Fruit fly (Drosophila melanogaster) whole organism, embryonic: ENCODE data around the gene Pka-C1.

Experiments
- Antp ChIP-seq: fragments of 200-800 bp; sonication (Bioruptor generic); optimal IDR thresholded peaks from 3 replicates; lab custom pipeline; 2016; ENCODE audit warnings: missing biosample characterization, missing genetic modification characterization
- Atf-2 ChIP-seq: fragments of 200-800 bp; sonication (Bioruptor generic); optimal IDR thresholded peaks from 2 replicates; lab custom pipeline; 2016; ENCODE audit warnings: missing biosample characterization, missing genetic modification characterization
- CG11696 ChIP-seq: fragments of 200-800 bp; sonication (Bioruptor generic); IDR thresholded peaks from 2 replicates; pipeline ENCODE4 v1.3.6; 2022; ENCODE audit warnings: missing biosample characterization, missing genetic modification characterization
- CG1233 ChIP-seq: fragments of 200-800 bp; sonication (Bioruptor generic); optimal IDR thresholded peaks from 4 replicates; lab custom pipeline; 2018; ENCODE audit warnings: missing biosample characterization, mild to moderate bottlenecking, missing genetic modification characterization
- CG13123 ChIP-seq: fragments of 200-800 bp; sonication (Bioruptor generic); optimal IDR thresholded peaks from 2 replicates; lab custom pipeline; 2016; ENCODE audit warnings: missing biosample characterization, missing genetic modification characterization
- CG13775 ChIP-seq: fragments of 200-800 bp; sonication (Bioruptor generic); optimal IDR thresholded peaks from 3 replicates; lab custom pipeline; 2017; ENCODE audit warnings: missing biosample characterization, mild to moderate bottlenecking, missing genetic modification characterization
- CG13894 ChIP-seq: fragments of 200-800 bp; sonication (Bioruptor generic); optimal IDR thresholded peaks from 3 replicates; lab custom pipeline; 2018; ENCODE audit warnings: missing biosample characterization, mild to moderate bottlenecking, missing genetic modification characterization, moderate library complexity
- CG15073 ChIP-seq: fragments of 200-800 bp; sonication (Bioruptor generic); optimal IDR thresholded peaks from 2 replicates; lab custom pipeline; 2016; ENCODE audit warnings: missing biosample characterization, missing genetic modification characterization
- CG1529 ChIP-seq: fragments of 200-800 bp; sonication (Bioruptor generic); optimal IDR thresholded peaks from 3 replicates; lab custom pipeline; 2018; ENCODE audit warnings: missing biosample characterization, missing genetic modification characterization
- CG16863 ChIP-seq: fragments of 200-800 bp; sonication (Bioruptor generic); optimal IDR thresholded peaks from 3 replicates; lab custom pipeline; 2016; ENCODE audit warnings: missing biosample characterization, missing genetic modification characterization
- CG2120 ChIP-seq: fragments of 200-800 bp; sonication (Bioruptor generic); optimal IDR thresholded peaks from 3 replicates; lab custom pipeline; 2016; ENCODE audit warnings: missing biosample characterization, missing genetic modification characterization
- CG30403 ChIP-seq: fragments of 200-800 bp; sonication (Bioruptor generic); optimal IDR thresholded peaks from 3 replicates; lab custom pipeline; 2016; ENCODE audit warnings: missing biosample characterization, missing genetic modification characterization
- CG31365 ChIP-seq: fragments of 200-800 bp; sonication (Bioruptor generic); optimal IDR thresholded peaks from 2 replicates; lab custom pipeline; 2018; ENCODE audit warnings: missing biosample characterization, mild to moderate bottlenecking, missing genetic modification characterization
- CG34224 ChIP-seq: fragments of 200-800 bp; sonication (Bioruptor generic); IDR thresholded peaks from 3 replicates; pipeline ENCODE4 v1.3.6; 2022; ENCODE audit warnings: missing biosample characterization, missing genetic modification characterization; ENCODE audit not compliant: partially characterized antibody
- CG3995 ChIP-seq: fragments of 200-800 bp; sonication (Bioruptor generic); optimal IDR thresholded peaks from 3 replicates; lab custom pipeline; 2016; ENCODE audit warnings: missing biosample characterization, missing genetic modification characterization
- CG5953 ChIP-seq: fragments of 200-800 bp; sonication (Bioruptor generic); IDR thresholded peaks from 2 replicates; pipeline ENCODE4 v1.3.6; 2022; ENCODE audit warnings: missing biosample characterization, missing genetic modification characterization
- CG6254 ChIP-seq: fragments of 200-800 bp; sonication (Bioruptor generic); optimal IDR thresholded peaks from 3 replicates; lab custom pipeline; 2017; ENCODE audit warnings: mild to moderate bottlenecking, missing biosample characterization, missing genetic modification reagents, missing genetic modification characterization
- CG7372 ChIP-seq: fragments of 200-800 bp; sonication (Bioruptor generic); IDR thresholded peaks from 2 replicates; pipeline ENCODE4 v1.3.6; 2022; ENCODE audit warnings: missing biosample characterization, missing genetic modification characterization
- CkIIα-i1 ChIP-seq: fragments of 200-800 bp; sonication (Bioruptor generic); IDR thresholded peaks from 2 replicates; pipeline ENCODE4 v1.3.6; 2022; ENCODE audit warnings: missing biosample characterization, missing genetic modification characterization
- CrebB ChIP-seq: fragments of 200-800 bp; sonication (Bioruptor generic); optimal IDR thresholded peaks from 3 replicates; lab custom pipeline; 2018; ENCODE audit warnings: missing biosample characterization, mild to moderate bottlenecking, missing genetic modification characterization
- Doc3 ChIP-seq: fragments of 200-800 bp; sonication (Bioruptor generic); IDR thresholded peaks from 3 replicates; pipeline ENCODE4 v1.3.6; 2022; ENCODE audit warnings: missing biosample characterization, missing genetic modification characterization; ENCODE audit not compliant: partially characterized antibody
- Dp ChIP-seq: fragments of 200-800 bp; sonication (Bioruptor generic); optimal IDR thresholded peaks from 2 replicates; lab custom pipeline; 2018; ENCODE audit warnings: missing biosample characterization, mild to moderate bottlenecking, missing genetic modification characterization, moderate library complexity
- E2f1 ChIP-seq: fragments of 200-800 bp; sonication (Bioruptor generic); IDR thresholded peaks from 2 replicates; pipeline ENCODE4 v1.3.6; 2022; ENCODE audit warnings: missing biosample characterization, missing genetic modification characterization
- E2f2 ChIP-seq: fragments of 200-800 bp; sonication (Bioruptor generic); IDR thresholded peaks from 2 replicates; pipeline ENCODE4 v1.3.6; 2022; ENCODE audit warnings: missing biosample characterization, missing genetic modification characterization
- Gsc ChIP-seq: fragments of 200-800 bp; sonication (Bioruptor generic); IDR thresholded peaks from 2 replicates; pipeline ENCODE4 v1.3.6; 2022; ENCODE audit warnings: missing biosample characterization, missing genetic modification characterization
- HLH4C ChIP-seq: fragments of 200-800 bp; sonication (Bioruptor generic); IDR thresholded peaks from 3 replicates; pipeline ENCODE4 v1.3.6; 2022; ENCODE audit warnings: missing biosample characterization, missing genetic modification characterization; ENCODE audit not compliant: partially characterized antibody
- NFAT ChIP-seq: fragments of 200-800 bp; sonication (Bioruptor generic); IDR thresholded peaks from 2 replicates; pipeline ENCODE4 v1.3.6; 2022; ENCODE audit warnings: missing biosample characterization, missing genetic modification characterization
- Neu2 ChIP-seq: fragments of 200-800 bp; sonication (Bioruptor generic); optimal IDR thresholded peaks from 3 replicates; lab custom pipeline; 2016; ENCODE audit warnings: missing biosample characterization, missing genetic modification characterization, borderline replicate concordance
- Sin3A ChIP-seq: fragments of >200 bp; optimal IDR thresholded peaks from 2 replicates; lab custom pipeline; 2018
- Taf1 ChIP-seq: fragments of 200-800 bp; sonication (Bioruptor generic); IDR thresholded peaks from 2 replicates; pipeline ENCODE4 v1.3.6; 2022; ENCODE audit warnings: missing biosample characterization, missing genetic modification characterization
- Usf ChIP-seq: fragments of 200-800 bp; sonication (Bioruptor generic); optimal IDR thresholded peaks from 2 replicates; lab custom pipeline; 2017; ENCODE audit warnings: missing genotype, missing biosample characterization, missing genetic modification characterization
- ase ChIP-seq: fragments of 200-800 bp; sonication (Bioruptor generic); IDR thresholded peaks from 3 replicates; pipeline ENCODE4 v1.3.6; 2022; ENCODE audit warnings: missing biosample characterization, missing genetic modification characterization
- chif ChIP-seq, 2 experiments: fragments of 200-800 bp; sonication (Bioruptor generic); optimal IDR thresholded peaks; 3 replicates each; lab custom pipeline; 2016; ENCODE audit warnings: missing biosample characterization in 2 of 2, missing genetic modification characterization in 2 of 2
- corto ChIP-seq: fragments of 200-800 bp; sonication (Bioruptor generic); optimal IDR thresholded peaks from 2 replicates; lab custom pipeline; 2016; ENCODE audit warnings: missing biosample characterization, mild to moderate bottlenecking, missing genetic modification characterization, moderate library complexity
- croc ChIP-seq: fragments of 200-800 bp; sonication (Bioruptor generic); conservative IDR thresholded peaks from 3 replicates; pipeline ENCODE4 v1.3.6; 2022; ENCODE audit warnings: missing biosample characterization, missing genetic modification characterization
- esg ChIP-seq: fragments of 200-800 bp; sonication (Bioruptor generic); conservative IDR thresholded peaks from 2 replicates; pipeline ENCODE4 v1.3.6; 2022; ENCODE audit warnings: missing biosample characterization, missing genetic modification characterization
- gem ChIP-seq: fragments of 200-800 bp; sonication (Bioruptor generic); optimal IDR thresholded peaks from 2 replicates; lab custom pipeline; 2019; ENCODE audit warnings: missing biosample characterization, mild to moderate bottlenecking, missing genetic modification characterization, moderate library complexity
- gro ChIP-seq: fragments of 200-800 bp; sonication (Bioruptor generic); optimal IDR thresholded peaks from 2 replicates; lab custom pipeline; 2016; ENCODE audit warnings: missing biosample characterization, missing genetic modification characterization
- lov ChIP-seq, 2 experiments: fragments of 200-800 bp in 1 of 2; fragments of >200 bp in 1 of 2; sonication (Bioruptor generic) in 1 of 2; IDR thresholded peaks in 1 of 2; optimal IDR thresholded peaks in 1 of 2; 2 replicates in 1 of 2; 3 replicates in 1 of 2; pipeline versions ENCODE4 v1.3.6 to Lab custom; 2017 to 2022; ENCODE audit warnings: missing biosample characterization in 1 of 2, missing genetic modification characterization in 1 of 2
- otp ChIP-seq: fragments of 200-800 bp; sonication (Bioruptor generic); IDR thresholded peaks from 3 replicates; pipeline ENCODE4, ENCODE4 v1.3.6; 2022; ENCODE audit warnings: missing biosample characterization, missing genetic modification characterization
- peb ChIP-seq: fragments of 200-800 bp; sonication (Bioruptor generic); IDR thresholded peaks from 2 replicates; pipeline ENCODE4 v1.3.6; 2022; ENCODE audit warnings: missing biosample characterization, missing genetic modification characterization
- pfk ChIP-seq: fragments of 200-800 bp; sonication (Bioruptor generic); optimal IDR thresholded peaks from 2 replicates; lab custom pipeline; 2018; ENCODE audit warnings: missing biosample characterization, mild to moderate bottlenecking, missing genetic modification characterization, moderate library complexity
- phol ChIP-seq: fragments of 200-800 bp; sonication (Bioruptor generic); optimal IDR thresholded peaks from 3 replicates; lab custom pipeline; 2018; ENCODE audit warnings: missing biosample characterization, mild to moderate bottlenecking, missing genetic modification characterization, moderate library complexity
- pita ChIP-seq: fragments of 200-800 bp; sonication (Bioruptor generic); optimal IDR thresholded peaks from 2 replicates; lab custom pipeline; 2017; ENCODE audit warnings: missing biosample characterization, mild to moderate bottlenecking, missing genetic modification characterization
- sob ChIP-seq: fragments of 200-800 bp; sonication (Bioruptor generic); IDR thresholded peaks from 2 replicates; pipeline ENCODE4 v1.3.6; 2022; ENCODE audit warnings: missing biosample characterization, missing genetic modification characterization
- sr ChIP-seq: fragments of 200-800 bp; sonication (Bioruptor generic); IDR thresholded peaks from 3 replicates; pipeline ENCODE4 v1.3.6; 2022; ENCODE audit warnings: missing biosample characterization, missing genetic modification characterization
- tll ChIP-seq, 2 experiments: fragments of 200-800 bp in 1 of 2; fragments of >200 bp in 1 of 2; sonication (Bioruptor generic) in 1 of 2; optimal IDR thresholded peaks; 2 replicates each; lab custom pipeline; 2017 to 2019; ENCODE audit warnings: missing biosample characterization in 2 of 2, missing genetic modification characterization in 2 of 2, mild to moderate bottlenecking in 1 of 2, moderate library complexity in 1 of 2
- trh ChIP-seq: fragments of 200-800 bp; sonication (Bioruptor generic); optimal IDR thresholded peaks from 2 replicates; lab custom pipeline; 2016; ENCODE audit warnings: missing biosample characterization, missing genetic modification characterization
- tup ChIP-seq: fragments of 200-800 bp; sonication (Bioruptor generic); optimal IDR thresholded peaks from 2 replicates; lab custom pipeline; 2016; ENCODE audit warnings: missing biosample characterization, mild to moderate bottlenecking, missing genetic modification characterization, moderate library complexity
- tx ChIP-seq: fragments of 200-800 bp; sonication (Bioruptor generic); optimal IDR thresholded peaks from 2 replicates; lab custom pipeline; 2016; ENCODE audit warnings: missing biosample characterization, missing genetic modification characterization
- unc-4 ChIP-seq: fragments of 200-800 bp; sonication (Bioruptor generic); IDR thresholded peaks from 2 replicates; pipeline ENCODE4 v1.3.6; 2022; ENCODE audit warnings: missing biosample characterization, missing genetic modification characterization; ENCODE audit not compliant: partially characterized antibody

The Pka-C1 gene

DNA sequence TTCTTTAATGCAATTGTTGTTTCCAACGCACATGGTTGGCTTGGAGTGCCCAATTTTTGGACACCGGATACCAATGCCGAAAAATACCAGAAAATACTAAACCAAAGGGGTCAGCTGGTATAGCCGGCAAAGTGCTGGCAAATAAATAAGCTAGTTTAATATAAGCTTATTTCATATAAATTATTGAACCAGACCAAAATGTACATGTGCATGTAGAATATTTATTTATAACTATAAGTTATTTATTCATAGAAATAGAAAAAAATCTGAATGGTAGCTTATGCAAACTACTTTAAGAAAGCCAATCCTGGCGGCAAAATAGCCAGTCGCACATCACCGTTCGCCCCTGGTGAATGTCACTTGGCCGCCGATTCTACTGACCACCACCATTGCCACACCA is 1.4 kb upstream of the Pka-C1 start, which contains the start of gene pelo (continued):
- TF ChIP-seq trh (GFP tag; lab: Kevin White, UChicago), result peak; percentile 13
- no peak for TF ChIP-seq peb (GFP tag; lab: Robert Waterston, UW)
- peak; percentile 83 for TF ChIP-seq gem (tag; lab: Kevin White, UChicago)
- peak; percentile 33; the same call in 1 of the 2 replicates for TF ChIP-seq CG7372 (GFP tag; lab: Robert Waterston, UW)
- no peak for TF ChIP-seq Neu2 (GFP tag; lab: Kevin White, UChicago)
- no peak for TF ChIP-seq CG16863 (GFP tag; lab: Kevin White, UChicago)
- peak; percentile 66 for TF ChIP-seq sob
- peak; percentile 70 for TF ChIP-seq CG2120 (GFP tag; lab: Kevin White, UChicago)
- TF ChIP-seq pfk (GFP tag; lab: Kevin White, UChicago), result no peak
- TF ChIP-seq NFAT (GFP tag; lab: Robert Waterston, UW), result no peak
- TF ChIP-seq CG13775 (GFP tag; lab: Kevin White, UChicago), result peak; percentile 81
- peak; percentile 45 for TF ChIP-seq corto (GFP tag; lab: Kevin White, UChicago)
- TF ChIP-seq CG34224 (GFP tag; lab: Robert Waterston, UW), result no peak
- TF ChIP-seq CG30403, result peak; percentile 71
- TF ChIP-seq Dp (GFP tag; lab: Kevin White, UChicago), result peak; percentile 12
- peak; percentile 80 for TF ChIP-seq Sin3A (lab: Kevin White, UChicago)
- peak; percentile 39 for TF ChIP-seq tup (GFP tag; lab: Kevin White, UChicago)
- 0 out of 2 replicates have a peak, but pooled peaks have one; percentile 38 for TF ChIP-seq E2f2 (GFP tag; lab: Robert Waterston, UW)
- TF ChIP-seq CG15073, result no peak
- TF ChIP-seq CG13894 (tag; lab: Kevin White, UChicago), result peak; percentile 63
- TF ChIP-seq chif (GFP tag; optimal IDR thresholded peaks at IDR 0.05; lab: Kevin White, UChicago), result no peak
- no peak for TF ChIP-seq CG11696 (GFP tag; lab: Robert Waterston, UW)
- peak; percentile 33; the same call in 1 of the 3 replicates for TF ChIP-seq ase (GFP tag; lab: Robert Waterston, UW)
- peak; percentile 36 for TF ChIP-seq CG1233 (GFP tag; lab: Kevin White, UChicago)
- TF ChIP-seq tll (GFP tag; optimal IDR thresholded peaks at IDR 0.05; lab: Kevin White, UChicago), result no peak
- TF ChIP-seq tx, result no peak
- no peak for TF ChIP-seq unc-4 (GFP tag; lab: Robert Waterston, UW)
- no peak for TF ChIP-seq Antp
- TF ChIP-seq CG3995 (GFP tag; lab: Kevin White, UChicago), result peak; percentile 39
- 0 out of 2 replicates have a peak, but pooled peaks have one; percentile 15 for TF ChIP-seq CG5953
- no peak for TF ChIP-seq CG31365 (tag; lab: Kevin White, UChicago)
- peak; percentile 43 for TF ChIP-seq CG6254 (GFP tag; lab: Kevin White, UChicago)
- no peak for TF ChIP-seq CrebB (tag; lab: Kevin White, UChicago)
- TF ChIP-seq CG13123 (GFP tag; lab: Kevin White, UChicago), result peak; percentile 59
- TF ChIP-seq E2f1, result no peak
- TF ChIP-seq CkIIα-i1 (GFP tag; lab: Robert Waterston, UW), result no peak
- no peak for TF ChIP-seq Doc3 (GFP tag; lab: Robert Waterston, UW)
- no peak for TF ChIP-seq lov (optimal IDR thresholded peaks at IDR 0.05; lab: Kevin White, UChicago)
- TF ChIP-seq lov (GFP tag; IDR thresholded peaks at IDR 0.05; lab: Robert Waterston, UW), result no peak
- no peak for TF ChIP-seq croc (GFP tag; lab: Robert Waterston, UW)
- no peak for TF ChIP-seq Gsc (GFP tag; lab: Robert Waterston, UW)
- TF ChIP-seq Atf-2 (GFP tag; lab: Kevin White, UChicago), result no peak
- TF ChIP-seq sr (GFP tag; lab: Robert Waterston, UW), result no peak
- TF ChIP-seq otp (GFP tag; lab: Robert Waterston, UW), result 0 out of 3 replicates have a peak, but pooled peaks have one; percentile 31
- TF ChIP-seq pita, result no peak
- TF ChIP-seq HLH4C (GFP tag; lab: Robert Waterston, UW), result no peak
- peak; percentile 78 for TF ChIP-seq phol (tag; lab: Kevin White, UChicago)
- TF ChIP-seq CG1529 (GFP tag; lab: Kevin White, UChicago), result peak; percentile 37
- no peak for TF ChIP-seq Taf1 (GFP tag; lab: Robert Waterston, UW)
- peak; percentile 60 for TF ChIP-seq Usf (GFP tag; lab: Kevin White, UChicago)
- TF ChIP-seq esg (GFP tag; lab: Robert Waterston, UW), result peak; percentile 54
- no peak for TF ChIP-seq gro (GFP tag; lab: Kevin White, UChicago)
